Fruit fly (Drosophila melanogaster): ENCODE results near the gene CG44532.

CG44532 gene

DNA sequence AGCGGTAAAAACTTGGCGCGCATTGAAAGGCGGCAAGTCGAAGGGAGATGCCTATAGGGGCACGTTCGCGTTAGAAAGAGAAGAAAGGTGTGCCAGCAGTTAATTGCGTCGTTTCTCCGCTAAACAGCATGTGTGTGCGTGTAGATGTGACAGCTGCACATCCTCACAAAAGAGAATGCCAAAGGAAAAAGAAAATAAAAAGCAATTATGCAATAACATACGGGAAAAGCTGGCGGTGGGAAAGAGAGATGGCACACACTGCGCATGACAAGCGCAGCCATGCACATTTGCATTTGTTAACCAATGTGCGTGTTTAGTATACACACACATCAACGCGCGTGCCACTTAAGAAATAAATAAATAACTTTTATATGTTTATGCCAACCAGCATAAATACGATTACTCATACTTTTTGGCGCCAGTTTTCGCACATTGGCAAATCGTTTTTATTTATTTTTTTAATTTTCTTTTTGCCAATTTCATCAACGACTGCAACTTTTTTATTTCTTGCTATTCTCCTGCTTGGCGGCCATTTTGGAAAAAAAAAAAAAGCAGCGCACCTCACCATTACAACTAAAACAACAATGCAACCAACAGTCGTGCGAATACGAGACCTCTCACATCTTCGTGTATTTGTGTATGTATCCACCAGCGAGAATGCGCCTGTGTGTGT lies 6.0 kb upstream of the CG44532 start (continued):
- no peak for TF ChIP-seq Lhr (GFP tag; optimal IDR thresholded peaks at IDR 0.05)
- peak in 1 of 2 experiments; percentile 96 for TF ChIP-seq Pdp1 (GFP tag; optimal IDR thresholded peaks at IDR 0.05)
- TF ChIP-seq zen (tag; optimal IDR thresholded peaks at IDR 0.05) = peak; percentile 15
- no peak for TF ChIP-seq chif (GFP tag; optimal IDR thresholded peaks at IDR 0.05)
- no peak for TF ChIP-seq grn (GFP tag; optimal IDR thresholded peaks at IDR 0.05)
- peak in 1 of 2 experiments; percentile 24 for TF ChIP-seq tll (GFP tag; optimal IDR thresholded peaks at IDR 0.05)
- peak; percentile 89 for TF ChIP-seq CG32767 (GFP tag; IDR thresholded peaks at IDR 0.05)
- no peak for TF ChIP-seq CG7271 (tag; optimal IDR thresholded peaks at IDR 0.05)
- no peak for TF ChIP-seq Six4 (GFP tag; optimal IDR thresholded peaks at IDR 0.05)
- no peak for TF ChIP-seq CG13287 (GFP tag; IDR thresholded peaks at IDR 0.05; ENCODE audit: partially characterized antibody)
- no peak for TF ChIP-seq CG8290 (GFP tag; optimal IDR thresholded peaks at IDR 0.05)
- TF ChIP-seq CG8290 (tag; optimal IDR thresholded peaks at IDR 0.05) = peak in 1 of 2 experiments; percentile 33
- TF ChIP-seq CG12942 (GFP tag; optimal IDR thresholded peaks at IDR 0.05) = no peak
- TF ChIP-seq Sry-β (GFP tag; optimal IDR thresholded peaks at IDR 0.05) = no peak
- no peak for TF ChIP-seq CG17568 (GFP tag; optimal IDR thresholded peaks at IDR 0.05)
- TF ChIP-seq Jarid2 (GFP tag; optimal IDR thresholded peaks at IDR 0.05) = no peak
- no peak for TF ChIP-seq luna (GFP tag; optimal IDR thresholded peaks at IDR 0.05)
- TF ChIP-seq CG2116 (GFP tag; optimal IDR thresholded peaks at IDR 0.05) = no peak
- TF ChIP-seq vvl (GFP tag; IDR thresholded peaks at IDR 0.05) = peak; percentile 56; the same call in 1 of the 2 replicates
- peak; percentile 73 for TF ChIP-seq Med (GFP tag)
- TF ChIP-seq org-1 (GFP tag; optimal IDR thresholded peaks at IDR 0.05) = no peak
- TF ChIP-seq phol (tag; optimal IDR thresholded peaks at IDR 0.05) = peak; percentile 71
- TF ChIP-seq CG14050 (GFP tag; IDR thresholded peaks at IDR 0.05) = no peak
- peak; percentile 15 for TF ChIP-seq CG12104 (GFP tag; optimal IDR thresholded peaks at IDR 0.05)
- peak; percentile 48 for TF ChIP-seq sens (GFP tag)
- no peak for TF ChIP-seq run (tag; optimal IDR thresholded peaks at IDR 0.05)
- TF ChIP-seq Nf-YC (tag; optimal IDR thresholded peaks at IDR 0.05) = peak; percentile 45
- TF ChIP-seq CG1832 (GFP tag; optimal IDR thresholded peaks at IDR 0.05) = peak; percentile 78
- no peak for TF ChIP-seq Meics (GFP tag; optimal IDR thresholded peaks at IDR 0.05)
- TF ChIP-seq CG9437 (GFP tag; optimal IDR thresholded peaks at IDR 0.05) = no peak
- TF ChIP-seq Lpt (GFP tag; optimal IDR thresholded peaks at IDR 0.05) = no peak
- TF ChIP-seq HLH3B (GFP tag; IDR thresholded peaks at IDR 0.05) = no peak
- TF ChIP-seq sqz (GFP tag; optimal IDR thresholded peaks at IDR 0.05) = peak; percentile 59
- no peak for TF ChIP-seq Sox102F (GFP tag; optimal IDR thresholded peaks at IDR 0.05)
- TF ChIP-seq Dp (GFP tag; optimal IDR thresholded peaks at IDR 0.05) = peak; percentile 34

DNA sequence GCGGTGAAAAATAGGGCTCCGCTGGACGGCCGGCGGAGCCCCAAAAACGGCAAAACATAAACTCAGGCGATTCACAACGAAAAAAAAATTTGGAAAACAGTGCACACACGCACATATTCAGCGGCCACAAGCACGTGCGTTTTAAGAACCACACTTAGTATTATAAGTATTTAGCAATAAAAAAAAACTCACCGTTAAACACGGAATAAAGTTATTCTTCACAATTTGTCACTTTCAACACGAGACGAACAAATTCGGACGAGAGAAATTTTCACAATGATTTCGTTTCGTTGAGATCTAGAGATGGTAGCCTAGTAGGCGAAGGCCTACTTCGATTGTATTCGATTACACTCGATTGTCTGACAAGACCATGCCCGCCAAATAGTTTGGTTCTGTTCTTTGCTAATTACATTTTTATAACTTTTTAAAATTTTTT lies 5.5 kb upstream of the CG44532 start, which contains the start of gene His3.3B:
TSS of gene His3.3B (minus strand) at position 282 of the 436 bp plus-strand sequence.
- no peak for TF ChIP-seq CG8944 (GFP tag; optimal IDR thresholded peaks at IDR 0.05)
- TF ChIP-seq ewg (GFP tag; optimal IDR thresholded peaks at IDR 0.05) = no peak
- TF ChIP-seq Hr3 (GFP tag; optimal IDR thresholded peaks at IDR 0.05) = no peak
- peak; percentile 71 for TF ChIP-seq YL-1 (GFP tag; optimal IDR thresholded peaks at IDR 0.05)
- no peak for TF ChIP-seq CG42726 (GFP tag; IDR thresholded peaks at IDR 0.05; ENCODE audit: partially characterized antibody)
- TF ChIP-seq dpn (GFP tag; optimal IDR thresholded peaks at IDR 0.05) = no peak
- peak; percentile 85 for TF ChIP-seq Med (GFP tag)
- TF ChIP-seq Hr78 (GFP tag; optimal IDR thresholded peaks at IDR 0.05) = no peak
- no peak for TF ChIP-seq NK7.1 (GFP tag; optimal IDR thresholded peaks at IDR 0.05)
- no peak for TF ChIP-seq D19A (tag; optimal IDR thresholded peaks at IDR 0.05)
- TF ChIP-seq lmd (GFP tag; IDR thresholded peaks at IDR 0.05) = no peak
- no peak for TF ChIP-seq CG5953 (GFP tag; IDR thresholded peaks at IDR 0.05)
- TF ChIP-seq CG8478 (optimal IDR thresholded peaks at IDR 0.05) = no peak
- TF ChIP-seq CG9437 (GFP tag; optimal IDR thresholded peaks at IDR 0.05) = no peak
- peak; percentile 73 for TF ChIP-seq CG2116 (GFP tag; optimal IDR thresholded peaks at IDR 0.05)
- TF ChIP-seq ems (GFP tag; optimal IDR thresholded peaks at IDR 0.05) = no peak
- no peak for TF ChIP-seq esg (GFP tag; conservative IDR thresholded peaks at IDR 0.05)
- TF ChIP-seq tin (GFP tag; optimal IDR thresholded peaks at IDR 0.05) = no peak
- TF ChIP-seq wek (GFP tag; optimal IDR thresholded peaks at IDR 0.05) = peak; percentile 8
